Fruit fly (Drosophila melanogaster) whole organism, embryonic: ENCODE results near the gene CG1632.

Source experiments
- Atf-2 ChIP-seq: fragments of 200-800 bp; sonication (Bioruptor generic); optimal IDR thresholded peaks from 2 replicates; lab custom pipeline; 2016; ENCODE audit warnings: missing biosample characterization, missing genetic modification characterization
- Awh ChIP-seq: fragments of 200-800 bp; sonication (Bioruptor generic); IDR thresholded peaks from 2 replicates; pipeline ENCODE4, ENCODE4 v1.3.6; 2022; ENCODE audit warnings: missing biosample characterization, missing genetic modification characterization
- Bgb ChIP-seq: fragments of 200-800 bp; sonication (Bioruptor generic); IDR thresholded peaks from 2 replicates; pipeline ENCODE4 v1.3.6; 2022; ENCODE audit warnings: missing biosample characterization, missing genetic modification characterization; ENCODE audit not compliant: partially characterized antibody
- Bteb2 ChIP-seq: fragments of 200-800 bp; sonication (Bioruptor generic); optimal IDR thresholded peaks from 2 replicates; lab custom pipeline; 2016; ENCODE audit warnings: missing biosample characterization, missing genetic modification characterization
- C15 ChIP-seq: fragments of 200-800 bp; sonication (Bioruptor generic); IDR thresholded peaks from 3 replicates; pipeline ENCODE4 v1.3.6; 2022; ENCODE audit warnings: missing biosample characterization, missing genetic modification characterization
- CG12236 ChIP-seq: fragments of 200-800 bp; sonication (Bioruptor generic); optimal IDR thresholded peaks from 2 replicates; lab custom pipeline; 2016; ENCODE audit warnings: missing biosample characterization, missing genetic modification characterization
- CG13123 ChIP-seq: fragments of 200-800 bp; sonication (Bioruptor generic); optimal IDR thresholded peaks from 2 replicates; lab custom pipeline; 2016; ENCODE audit warnings: missing biosample characterization, missing genetic modification characterization
- CG15011 ChIP-seq: fragments of 200-800 bp; sonication (Bioruptor generic); optimal IDR thresholded peaks from 3 replicates; lab custom pipeline; 2018; ENCODE audit warnings: missing biosample characterization, mild to moderate bottlenecking, missing genetic modification characterization
- CG1602 ChIP-seq: fragments of 200-800 bp; sonication (Bioruptor generic); optimal IDR thresholded peaks from 3 replicates; lab custom pipeline; 2016; ENCODE audit warnings: missing biosample characterization, missing genetic modification characterization
- CG17829 ChIP-seq: fragments of 200-800 bp; optimal IDR thresholded peaks from 2 replicates; lab custom pipeline; 2019; ENCODE audit warnings: missing biosample characterization, mild to moderate bottlenecking, missing genetic modification characterization, moderate library complexity
- CG3847 ChIP-seq: fragments of 200-800 bp; sonication (Bioruptor generic); IDR thresholded peaks from 2 replicates; pipeline ENCODE4 v1.3.6; 2022; ENCODE audit warnings: missing biosample characterization, missing genetic modification characterization
- CG7745 ChIP-seq: fragments of 200-800 bp; sonication (Bioruptor generic); optimal IDR thresholded peaks from 2 replicates; lab custom pipeline; 2018; ENCODE audit warnings: missing biosample characterization, mild to moderate bottlenecking, missing genetic modification characterization, moderate library complexity
- CG8944 ChIP-seq: fragments of 200-800 bp; sonication (Bioruptor generic); optimal IDR thresholded peaks from 3 replicates; lab custom pipeline; 2016; ENCODE audit warnings: missing biosample characterization, missing genetic modification characterization
- CG9727 ChIP-seq: fragments of 200-800 bp; sonication (Bioruptor generic); optimal IDR thresholded peaks from 3 replicates; lab custom pipeline; 2017; ENCODE audit warnings: missing biosample characterization, mild to moderate bottlenecking, missing genetic modification characterization
- CG9876 ChIP-seq: fragments of 200-800 bp; sonication (Bioruptor generic); optimal IDR thresholded peaks from 2 replicates; lab custom pipeline; 2016; ENCODE audit warnings: missing biosample characterization, missing genetic modification characterization
- Dfd ChIP-seq, 2 experiments: fragments of >200 bp; optimal IDR thresholded peaks; 2 replicates each; lab custom pipeline; 2017; ENCODE audit warnings: missing biosample characterization in 2 of 2, missing genetic modification characterization in 2 of 2
- HHEX ChIP-seq: fragments of 200-800 bp; sonication (Bioruptor generic); optimal IDR thresholded peaks from 3 replicates; lab custom pipeline; 2017; ENCODE audit warnings: missing biosample characterization, mild to moderate bottlenecking, missing genetic modification characterization, missing genetic modification reagents
- HLH4C ChIP-seq: fragments of 200-800 bp; sonication (Bioruptor generic); IDR thresholded peaks from 3 replicates; pipeline ENCODE4 v1.3.6; 2022; ENCODE audit warnings: missing biosample characterization, missing genetic modification characterization; ENCODE audit not compliant: partially characterized antibody
- HLH54F ChIP-seq: fragments of 200-800 bp; sonication (Bioruptor generic); optimal IDR thresholded peaks from 3 replicates; lab custom pipeline; 2016; ENCODE audit warnings: missing biosample characterization, missing genetic modification characterization
- Hr51 ChIP-seq, 2 experiments: fragments of 200-800 bp; sonication (Bioruptor generic); optimal IDR thresholded peaks; 2 replicates in 1 of 2; 3 replicates in 1 of 2; lab custom pipeline; 2016 to 2018; ENCODE audit warnings: missing biosample characterization in 2 of 2, missing genetic modification characterization in 2 of 2, mild to moderate bottlenecking in 1 of 2, moderate library complexity in 1 of 2
- Hr78 ChIP-seq, 2 experiments: fragments of 200-800 bp in 1 of 2; fragments of >200 bp in 1 of 2; sonication (Bioruptor generic) in 1 of 2; optimal IDR thresholded peaks; 2 replicates each; lab custom pipeline; 2017 to 2019; ENCODE audit warnings: missing biosample characterization in 2 of 2, missing genetic modification characterization in 2 of 2, mild to moderate bottlenecking in 1 of 2, moderate library complexity in 1 of 2
- Max ChIP-seq: fragments of 200-800 bp; sonication (Bioruptor generic); optimal IDR thresholded peaks from 2 replicates; lab custom pipeline; 2016; ENCODE audit warnings: missing biosample characterization, mild to moderate bottlenecking, missing genetic modification characterization
- NK7.1 ChIP-seq: fragments of 200-800 bp; sonication (Bioruptor generic); optimal IDR thresholded peaks from 3 replicates; lab custom pipeline; 2016; ENCODE audit warnings: missing biosample characterization, missing genetic modification characterization
- Oli ChIP-seq: fragments of 200-800 bp; sonication (Bioruptor generic); optimal IDR thresholded peaks from 2 replicates; lab custom pipeline; 2018; ENCODE audit warnings: missing biosample characterization, mild to moderate bottlenecking, missing genetic modification characterization, moderate library complexity
- Scr ChIP-seq: fragments of 200-800 bp; sonication (Bioruptor generic); IDR thresholded peaks from 2 replicates; pipeline ENCODE4 v1.3.6; 2022; ENCODE audit warnings: missing biosample characterization, missing genetic modification characterization; ENCODE audit not compliant: partially characterized antibody
- Usf ChIP-seq: fragments of 200-800 bp; sonication (Bioruptor generic); optimal IDR thresholded peaks from 2 replicates; lab custom pipeline; 2017; ENCODE audit warnings: missing genotype, missing biosample characterization, missing genetic modification characterization
- ab ChIP-seq: fragments of 200-800 bp; sonication (Bioruptor generic); optimal IDR thresholded peaks from 2 replicates; lab custom pipeline; 2016; ENCODE audit warnings: missing biosample characterization, missing genetic modification characterization
- al ChIP-seq: fragments of 200-800 bp; sonication (Bioruptor generic); IDR thresholded peaks from 2 replicates; pipeline ENCODE4 v1.3.6; 2022; ENCODE audit warnings: missing biosample characterization, missing genetic modification characterization
- aop ChIP-seq: fragments of 200-800 bp; sonication (Bioruptor generic); IDR thresholded peaks from 2 replicates; pipeline ENCODE4 v1.3.6; 2022; ENCODE audit warnings: missing biosample characterization, missing genetic modification characterization
- bcd ChIP-seq: fragments of 200-800 bp; sonication (Bioruptor generic); optimal IDR thresholded peaks from 2 replicates; lab custom pipeline; 2017; ENCODE audit warnings: missing biosample characterization, mild to moderate bottlenecking, missing genetic modification characterization
- bowl ChIP-seq: fragments of 200-800 bp; sonication (Bioruptor generic); IDR thresholded peaks from 2 replicates; pipeline ENCODE4 v1.3.6; 2022; ENCODE audit warnings: missing biosample characterization, missing genetic modification characterization
- bsh ChIP-seq, 2 experiments: fragments of 200-800 bp; sonication (Bioruptor generic); optimal IDR thresholded peaks; 2 replicates each; lab custom pipeline; 2017 to 2018; ENCODE audit warnings: mild to moderate bottlenecking in 2 of 2, missing biosample characterization in 2 of 2, missing genetic modification characterization in 2 of 2, moderate library complexity in 1 of 2
- chinmo ChIP-seq: fragments of 200-800 bp; sonication (Bioruptor generic); IDR thresholded peaks from 4 replicates; pipeline ENCODE4 v1.3.6; 2022; ENCODE audit warnings: missing biosample characterization, missing genetic modification characterization; ENCODE audit not compliant: partially characterized antibody
- crp ChIP-seq, 2 experiments: fragments of 200-800 bp; sonication (Bioruptor generic); optimal IDR thresholded peaks; 2 replicates in 1 of 2; 3 replicates in 1 of 2; lab custom pipeline; 2017; ENCODE audit warnings: missing biosample characterization in 2 of 2, missing genetic modification characterization in 2 of 2, mild to moderate bottlenecking in 1 of 2, moderate library complexity in 1 of 2
- esg ChIP-seq: fragments of 200-800 bp; sonication (Bioruptor generic); conservative IDR thresholded peaks from 2 replicates; pipeline ENCODE4 v1.3.6; 2022; ENCODE audit warnings: missing biosample characterization, missing genetic modification characterization
- grn ChIP-seq: fragments of 200-800 bp; sonication (Bioruptor generic); optimal IDR thresholded peaks from 3 replicates; lab custom pipeline; 2017; ENCODE audit warnings: missing biosample characterization, missing genetic modification characterization
- gro ChIP-seq: fragments of 200-800 bp; sonication (Bioruptor generic); optimal IDR thresholded peaks from 2 replicates; lab custom pipeline; 2016; ENCODE audit warnings: missing biosample characterization, missing genetic modification characterization
- her ChIP-seq: fragments of 200-800 bp; sonication (Bioruptor generic); optimal IDR thresholded peaks from 2 replicates; lab custom pipeline; 2016; ENCODE audit warnings: missing biosample characterization, missing genetic modification characterization
- insv ChIP-seq, 2 experiments: fragments of 200-800 bp; sonication (Bioruptor generic); optimal IDR thresholded peaks; 3 replicates each; lab custom pipeline; 2016 to 2018; ENCODE audit warnings: missing biosample characterization in 2 of 2, missing genetic modification characterization in 2 of 2
- org-1 ChIP-seq: fragments of 200-800 bp; sonication (Bioruptor generic); optimal IDR thresholded peaks from 2 replicates; lab custom pipeline; 2017; ENCODE audit warnings: missing biosample characterization, missing genetic modification characterization
- pan ChIP-seq, 4 experiments: fragments of >200 bp in 3 of 4; fragments of 200-800 bp in 1 of 4; sonication (Bioruptor generic) in 1 of 4; optimal IDR thresholded peaks in 3 of 4; IDR thresholded peaks in 1 of 4; 2 replicates each; pipeline versions ENCODE4 v1.3.6 to Lab custom; 2017 to 2022; ENCODE audit warnings: missing biosample characterization in 2 of 4, missing genetic modification characterization in 2 of 4, mixed read lengths in 1 of 4
- pfk ChIP-seq: fragments of 200-800 bp; sonication (Bioruptor generic); optimal IDR thresholded peaks from 2 replicates; lab custom pipeline; 2018; ENCODE audit warnings: missing biosample characterization, mild to moderate bottlenecking, missing genetic modification characterization, moderate library complexity
- rib ChIP-seq: fragments of 200-800 bp; sonication (Bioruptor generic); IDR thresholded peaks from 2 replicates; pipeline ENCODE4 v1.3.6; 2022; ENCODE audit warnings: missing biosample characterization, missing genetic modification characterization
- sc ChIP-seq, 3 experiments: fragments of >200 bp in 2 of 3; fragments of 200-800 bp in 1 of 3; sonication (Bioruptor generic) in 1 of 3; optimal IDR thresholded peaks; 2 replicates in 2 of 3; 3 replicates in 1 of 3; lab custom pipeline; 2017; ENCODE audit warnings: mild to moderate bottlenecking in 1 of 3, missing biosample characterization in 1 of 3, missing genetic modification characterization in 1 of 3, missing genetic modification reagents in 1 of 3
- sens ChIP-seq: fragments of 200-800 bp; sonication (Bioruptor generic); peaks from one replicate; lab custom pipeline; 2016; ENCODE audit warnings: missing biosample characterization, missing genetic modification characterization
- unpg ChIP-seq: fragments of 200-800 bp; sonication (Bioruptor generic); optimal IDR thresholded peaks from 3 replicates; lab custom pipeline; 2018; ENCODE audit warnings: missing biosample characterization, mild to moderate bottlenecking, missing genetic modification characterization, moderate library complexity
- wor ChIP-seq: fragments of 200-800 bp; sonication (Bioruptor generic); IDR thresholded peaks from 2 replicates; pipeline ENCODE4 v1.3.6; 2022; ENCODE audit warnings: missing biosample characterization, missing genetic modification characterization
- zfh1 ChIP-seq: fragments of 200-800 bp; sonication (Bioruptor generic); IDR thresholded peaks from 3 replicates; pipeline ENCODE4 v1.3.6; 2022; ENCODE audit warnings: missing biosample characterization, missing genetic modification characterization

The CG1632 gene

DNA sequence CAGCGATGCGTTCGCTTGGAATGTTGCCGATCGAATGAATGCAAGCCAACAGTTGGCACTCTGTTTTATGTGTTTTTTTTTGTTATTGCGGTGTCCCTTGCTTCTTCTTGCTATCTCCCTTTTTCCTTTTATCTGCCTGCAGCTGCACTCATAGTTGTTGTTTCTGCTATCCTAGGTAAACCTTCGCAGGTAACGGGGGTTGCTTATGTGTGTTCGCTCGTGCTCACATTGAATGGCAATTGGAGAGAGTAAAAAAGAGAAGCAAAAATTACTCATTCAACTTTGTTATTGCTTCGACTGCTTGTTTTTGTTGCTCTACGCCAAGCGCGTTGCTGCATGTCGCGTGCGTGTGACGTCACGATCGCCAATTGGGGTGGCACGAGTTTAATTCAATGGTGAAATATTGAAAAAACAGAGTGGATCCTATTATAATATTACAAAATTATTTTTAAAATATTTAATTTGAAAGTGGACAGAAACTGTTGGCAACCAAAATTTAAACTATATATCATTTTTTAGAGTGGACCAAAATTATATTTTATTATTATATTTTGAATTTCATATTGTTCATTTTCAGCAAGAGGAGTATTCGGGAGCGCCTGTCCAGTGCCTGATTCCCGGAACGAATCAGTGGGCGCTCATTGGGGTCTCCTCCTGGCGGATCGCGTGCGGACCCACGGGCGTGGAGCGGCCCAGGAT lies 19.0 kb downstream of the CG1632 start, which contains the start of gene Corp (continued):
- no peak for TF ChIP-seq pan (optimal IDR thresholded peaks at IDR 0.05; lab: Kevin White, UChicago)
- TF ChIP-seq pan (GFP tag; optimal IDR thresholded peaks at IDR 0.05 in 1 of 2, IDR thresholded peaks at IDR 0.05 in 1 of 2) = peak in 1 of 2 experiments; percentile 68
- no peak for TF ChIP-seq Max (GFP tag; lab: Kevin White, UChicago)
- TF ChIP-seq Hr51 (GFP tag; optimal IDR thresholded peaks at IDR 0.05; lab: Kevin White, UChicago) = peak in 1 of 2 experiments; percentile 74
- TF ChIP-seq CG17829 = peak; percentile 53
- TF ChIP-seq pfk = no peak
- no peak for TF ChIP-seq grn (GFP tag; lab: Kevin White, UChicago)
- TF ChIP-seq al = no peak
- TF ChIP-seq CG13123 (GFP tag; lab: Kevin White, UChicago) = no peak
- TF ChIP-seq chinmo (GFP tag; lab: Robert Waterston, UW) = no peak
- TF ChIP-seq aop (GFP tag; lab: Robert Waterston, UW) = no peak
- no peak for TF ChIP-seq sens
- peak; percentile 17 for TF ChIP-seq HHEX (GFP tag; lab: Kevin White, UChicago)
- TF ChIP-seq zfh1 (GFP tag; lab: Robert Waterston, UW) = no peak
- TF ChIP-seq crp (GFP tag; optimal IDR thresholded peaks at IDR 0.05; lab: Kevin White, UChicago) = no peak
- no peak for TF ChIP-seq Bteb2
- no peak for TF ChIP-seq HLH4C (GFP tag; lab: Robert Waterston, UW)
- peak; percentile 32 to 33 for TF ChIP-seq bsh (GFP tag; optimal IDR thresholded peaks at IDR 0.05; lab: Kevin White, UChicago)
- no peak for TF ChIP-seq CG3847 (GFP tag; lab: Robert Waterston, UW)
- TF ChIP-seq unpg (GFP tag; lab: Kevin White, UChicago) = peak; percentile 62
- TF ChIP-seq CG12236 (GFP tag; lab: Kevin White, UChicago) = no peak
- peak; percentile 22 for TF ChIP-seq CG9727 (GFP tag; lab: Kevin White, UChicago)
- no peak for TF ChIP-seq wor
- peak in 1 of 2 experiments; percentile 50 for TF ChIP-seq insv (GFP tag; optimal IDR thresholded peaks at IDR 0.05; lab: Kevin White, UChicago)
- peak; percentile 15 for TF ChIP-seq bcd (GFP tag; lab: Kevin White, UChicago)
- no peak for TF ChIP-seq her (GFP tag; lab: Kevin White, UChicago)
- no peak for TF ChIP-seq Scr
- TF ChIP-seq CG9876 (GFP tag; lab: Kevin White, UChicago) = no peak
- no peak for TF ChIP-seq Bgb
- TF ChIP-seq HLH54F (GFP tag; lab: Kevin White, UChicago) = no peak
- no peak for TF ChIP-seq esg (GFP tag; lab: Robert Waterston, UW)
- TF ChIP-seq bowl (GFP tag; lab: Robert Waterston, UW) = no peak
- peak; percentile 44 for TF ChIP-seq Oli (tag; lab: Kevin White, UChicago)
- no peak for TF ChIP-seq CG15011 (GFP tag; lab: Kevin White, UChicago)
- TF ChIP-seq CG8944 (GFP tag; lab: Kevin White, UChicago) = no peak
- TF ChIP-seq sc (optimal IDR thresholded peaks at IDR 0.05; lab: Kevin White, UChicago) = no peak
- TF ChIP-seq sc (GFP tag; optimal IDR thresholded peaks at IDR 0.05; lab: Kevin White, UChicago) = peak; percentile 10
- no peak for TF ChIP-seq ab (GFP tag; lab: Kevin White, UChicago)
- TF ChIP-seq Atf-2 (GFP tag; lab: Kevin White, UChicago) = no peak
- TF ChIP-seq Awh (GFP tag; lab: Robert Waterston, UW) = 0 out of 2 replicates have a peak, but pooled peaks have one; percentile 11
- no peak for TF ChIP-seq gro
- TF ChIP-seq org-1 (GFP tag; lab: Kevin White, UChicago) = no peak
- no peak for TF ChIP-seq NK7.1
- no peak for TF ChIP-seq Hr78 (GFP tag; optimal IDR thresholded peaks at IDR 0.05; lab: Kevin White, UChicago)
- TF ChIP-seq rib (GFP tag; lab: Robert Waterston, UW) = no peak
- TF ChIP-seq C15 (GFP tag; lab: Robert Waterston, UW) = no peak
- TF ChIP-seq CG7745 = no peak
- TF ChIP-seq CG1602 (GFP tag; lab: Kevin White, UChicago) = no peak
- TF ChIP-seq Usf (GFP tag; lab: Kevin White, UChicago) = no peak
- TF ChIP-seq Dfd (GFP tag; optimal IDR thresholded peaks at IDR 0.05; lab: Kevin White, UChicago) = no peak
